Worm (Caenorhabditis elegans): Measurements from ENCODE around the gene T07F10.3.

- TF ChIP-seq flt-1 (GFP tag; IDR thresholded peaks at IDR 0.05) = no peak
- TF ChIP-seq tab-1 (GFP tag; IDR thresholded peaks at IDR 0.05) = no peak
These were observed 17.5 kb downstream of the T07F10.3 start for ce11 chrV:12852355-12852754.
